Worm (Caenorhabditis elegans): ENCODE measurements around the gene Y46G5A.22.

DNA sequence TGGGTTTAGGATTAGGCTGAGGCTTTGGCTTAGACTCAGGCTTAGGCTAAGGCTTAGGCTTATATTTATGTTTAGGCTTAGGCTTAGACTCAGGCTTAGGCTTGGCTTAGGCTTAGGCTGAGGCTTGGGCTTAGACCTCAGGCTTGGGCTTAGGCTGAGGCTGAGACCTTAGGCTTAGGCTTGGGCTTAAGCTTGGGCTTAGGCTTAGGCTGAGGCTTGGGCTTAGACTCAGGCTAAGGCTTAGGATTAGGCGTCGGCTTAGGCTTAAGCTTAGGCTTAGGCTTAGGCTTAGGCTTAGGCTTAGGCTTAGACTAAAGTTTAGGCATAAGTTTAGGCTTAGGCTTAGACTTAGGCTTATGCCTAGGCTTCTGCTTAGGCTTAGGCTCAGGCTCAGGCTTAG lies 6.1 kb upstream of the Y46G5A.22 start:
- TF ChIP-seq ccch-3 (GFP tag; optimal IDR thresholded peaks at IDR 0.05) (no peak), nhr-90 (tag; optimal IDR thresholded peaks at IDR 0.05) (no peak)
